Worm (Caenorhabditis elegans) whole organism, midembryonic: ENCODE data around the gene pdha-1.

Source experiments
- T22C8.4 ChIP-seq: fragments of 200-800 bp; sonication (Bioruptor generic); IDR thresholded peaks from 2 replicates; pipeline ENCODE4 v1.3.6; 2022; ENCODE audit warnings: missing genetic modification characterization, missing compliant biosample characterization
- cog-1 ChIP-seq: sonication (generic microtip); optimal IDR thresholded peaks from 2 replicates; lab custom pipeline; 2016; ENCODE audit warnings: missing genetic modification characterization, missing compliant biosample characterization
- flt-1 ChIP-seq: fragments of 200-800 bp; sonication (Bioruptor generic); IDR thresholded peaks from 2 replicates; pipeline ENCODE4 v1.3.6; 2022; ENCODE audit warnings: missing genetic modification characterization, missing compliant biosample characterization
- klf-2 ChIP-seq: fragments of 200-800 bp; sonication (Bioruptor generic); conservative IDR thresholded peaks from 2 replicates; pipeline ENCODE4 v1.3.6; 2022; ENCODE audit warnings: missing genetic modification reagents, missing genetic modification characterization, missing compliant biosample characterization
- med-1 ChIP-seq: sonication (generic microtip); optimal IDR thresholded peaks from 2 replicates; lab custom pipeline; 2017; ENCODE audit warnings: missing genetic modification characterization, mild to moderate bottlenecking, missing compliant biosample characterization, antibody characterized with exemption, missing genetic modification reagents; ENCODE audit not compliant: insufficient read depth
- ref-1 ChIP-seq: fragments of 200-800 bp; sonication (Bioruptor generic); conservative IDR thresholded peaks from 2 replicates; pipeline ENCODE4 v1.3.6; 2022; ENCODE audit warnings: missing genetic modification reagents, missing genetic modification characterization, missing compliant biosample characterization
- tab-1 ChIP-seq: fragments of 200-800 bp; sonication (Bioruptor generic); IDR thresholded peaks from 2 replicates; pipeline ENCODE4 v1.3.6; 2022; ENCODE audit warnings: missing genetic modification characterization, missing compliant biosample characterization
- ztf-23 ChIP-seq: fragments of 200-800 bp; sonication (Bioruptor generic); IDR thresholded peaks from 2 replicates; pipeline ENCODE4 v1.3.6; 2022; ENCODE audit warnings: missing genetic modification reagents, missing genetic modification characterization, missing compliant biosample characterization
- ztf-29 ChIP-seq: fragments of 200-800 bp; sonication (Bioruptor generic); IDR thresholded peaks from 2 replicates; pipeline ENCODE4 v1.3.6; 2022; ENCODE audit warnings: missing genetic modification reagents, missing genetic modification characterization, missing compliant biosample characterization

pdha-1 gene

DNA sequence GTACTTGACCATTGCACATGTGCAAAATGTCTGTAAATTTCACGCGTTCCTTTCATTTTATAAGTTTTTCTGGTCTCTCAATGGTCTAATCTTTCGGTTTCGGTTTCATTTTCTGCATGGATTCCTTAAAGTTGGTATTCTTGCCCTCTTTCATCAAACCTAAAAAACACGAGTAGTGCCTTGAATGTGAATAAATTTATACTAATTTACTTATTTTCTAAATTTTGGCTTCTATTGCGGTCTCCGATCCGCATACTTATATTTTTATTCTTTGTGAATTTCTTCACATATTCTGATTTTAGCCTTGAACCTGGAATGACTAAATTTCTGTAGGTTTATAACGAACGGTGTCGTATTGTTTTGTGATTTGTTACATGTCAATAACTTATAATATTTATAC lies at the start of gene pdha-1:
TSS of gene pdha-1 (plus strand) at position 301 of the 400 bp plus-strand sequence.
- no peak for TF ChIP-seq cog-1
- TF ChIP-seq tab-1 (GFP tag; lab: Robert Waterston, UW), result no peak
- no peak for TF ChIP-seq med-1 (GFP tag; lab: Kevin White, UChicago)
- no peak for TF ChIP-seq ref-1 (GFP tag; lab: Robert Waterston, UW)

DNA sequence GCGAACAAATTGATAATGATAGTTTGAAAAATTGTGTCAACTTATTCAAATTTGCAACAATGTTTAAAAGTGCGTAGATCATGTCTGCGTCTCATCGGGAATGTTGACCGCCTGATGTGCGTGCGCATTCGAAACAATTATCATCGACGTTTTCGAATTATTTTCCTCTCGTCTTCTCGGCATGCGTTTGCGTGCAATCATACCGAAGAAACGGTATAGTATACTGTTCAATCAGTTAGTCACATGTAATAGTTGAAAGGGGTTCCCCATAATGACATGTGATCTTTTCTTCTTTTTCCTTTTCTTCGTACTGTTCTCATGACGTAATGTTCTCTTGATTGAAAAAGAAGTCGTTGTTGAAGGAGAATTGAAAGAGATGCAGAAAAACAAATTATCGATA lies 49.3 kb upstream of the pdha-1 start:
- TF ChIP-seq ztf-23 (no peak), med-1 (GFP tag; lab: Kevin White, UChicago) (no peak), cog-1 (no peak), tab-1 (GFP tag; lab: Robert Waterston, UW) (no peak), klf-2 (GFP tag; lab: Robert Waterston, UW) (no peak), T22C8.4 (no peak), ztf-29 (GFP tag; lab: Robert Waterston, UW) (no peak), ref-1 (GFP tag; lab: Robert Waterston, UW) (no peak), flt-1 (GFP tag; lab: Robert Waterston, UW) (no peak)

ce11 chrII:8017380-8017779 lies 48.7 kb upstream of the pdha-1 start, which contains the start of gene zyg-11:
Gene zyg-11, plus strand, starts transcription at chrII:8017680.
- TF ChIP-seq ztf-23, result no peak
- no peak for TF ChIP-seq ztf-29 (GFP tag; lab: Robert Waterston, UW)
- no peak for TF ChIP-seq flt-1 (GFP tag; lab: Robert Waterston, UW)
- no peak for TF ChIP-seq tab-1 (GFP tag; lab: Robert Waterston, UW)
- no peak for TF ChIP-seq med-1 (GFP tag; lab: Kevin White, UChicago)
- TF ChIP-seq ref-1 (GFP tag; lab: Robert Waterston, UW), result no peak
- no peak for TF ChIP-seq T22C8.4
- TF ChIP-seq cog-1, result no peak
- no peak for TF ChIP-seq klf-2 (GFP tag; lab: Robert Waterston, UW)

- TF ChIP-seq med-1 (GFP tag; lab: Kevin White, UChicago) (no peak), ztf-29 (GFP tag; lab: Robert Waterston, UW) (no peak), ref-1 (GFP tag; lab: Robert Waterston, UW) (no peak), cog-1 (no peak), tab-1 (GFP tag; lab: Robert Waterston, UW) (no peak), ztf-23 (no peak), klf-2 (GFP tag; lab: Robert Waterston, UW) (no peak), T22C8.4 (no peak), flt-1 (GFP tag; lab: Robert Waterston, UW) (no peak)
Measured at ce11 chrII:8020580-8021044, 45.5 kb upstream of the pdha-1 start.

DNA sequence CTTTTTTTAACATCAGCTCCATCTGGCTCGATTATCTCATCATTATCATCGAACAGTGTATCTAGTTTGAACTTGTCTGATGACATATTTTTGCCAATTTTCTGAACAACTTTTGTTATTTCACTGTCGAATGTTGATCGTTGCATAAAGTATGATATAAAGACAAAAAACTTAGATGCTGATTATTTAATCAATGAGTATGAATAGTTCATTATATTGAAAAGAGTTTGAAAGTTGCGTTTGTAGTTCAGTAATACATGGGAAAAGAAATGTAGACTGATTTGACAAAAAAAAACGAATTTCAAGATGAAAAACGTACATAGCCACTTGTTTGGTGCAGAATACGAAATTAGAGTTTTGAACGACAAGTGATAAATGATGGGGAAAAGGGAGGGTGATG lies 43.6 kb upstream of the pdha-1 start, which contains the start of gene hda-2:
TSS of gene hda-2 (minus strand) at position 101 of the 400 bp plus-strand sequence.
- no peak for TF ChIP-seq cog-1
- TF ChIP-seq ztf-23, result no peak
- TF ChIP-seq tab-1 (GFP tag; lab: Robert Waterston, UW), result no peak
- no peak for TF ChIP-seq med-1 (GFP tag; lab: Kevin White, UChicago)
- no peak for TF ChIP-seq T22C8.4
- no peak for TF ChIP-seq klf-2 (GFP tag; lab: Robert Waterston, UW)
- TF ChIP-seq flt-1 (GFP tag; lab: Robert Waterston, UW), result no peak
- no peak for TF ChIP-seq ref-1 (GFP tag; lab: Robert Waterston, UW)
- no peak for TF ChIP-seq ztf-29 (GFP tag; lab: Robert Waterston, UW)

ce11 chrII:8027663-8028062 lies 38.4 kb upstream of the pdha-1 start, which contains the start of gene swsn-7:
Gene swsn-7, minus strand, starts transcription at chrII:8027763.
- no peak for TF ChIP-seq tab-1 (GFP tag; lab: Robert Waterston, UW)
- no peak for TF ChIP-seq T22C8.4
- TF ChIP-seq klf-2 (GFP tag; lab: Robert Waterston, UW), result no peak
- no peak for TF ChIP-seq ref-1 (GFP tag; lab: Robert Waterston, UW)
- no peak for TF ChIP-seq cog-1
- TF ChIP-seq ztf-29 (GFP tag; lab: Robert Waterston, UW), result no peak
- no peak for TF ChIP-seq med-1 (GFP tag; lab: Kevin White, UChicago)

- no peak for TF ChIP-seq ref-1 (GFP tag; lab: Robert Waterston, UW)
- TF ChIP-seq ztf-29 (GFP tag; lab: Robert Waterston, UW), result peak; percentile 60; the same call in 1 of the 2 replicates
- TF ChIP-seq klf-2 (GFP tag; lab: Robert Waterston, UW), result no peak
- peak; percentile 62 for TF ChIP-seq T22C8.4
- TF ChIP-seq med-1 (GFP tag; lab: Kevin White, UChicago), result no peak
- TF ChIP-seq tab-1 (GFP tag; lab: Robert Waterston, UW), result no peak
- TF ChIP-seq ztf-23, result peak; percentile 79
- peak; percentile 74; the same call in 1 of the 2 replicates for TF ChIP-seq flt-1 (GFP tag; lab: Robert Waterston, UW)
- TF ChIP-seq cog-1, result peak; percentile 77
Measured at ce11 chrII:8028246-8028694, 37.8 kb upstream of the pdha-1 start.

- TF ChIP-seq cog-1 (no peak), ztf-23 (no peak), ref-1 (GFP tag; lab: Robert Waterston, UW) (no peak), tab-1 (GFP tag; lab: Robert Waterston, UW) (no peak), ztf-29 (GFP tag; lab: Robert Waterston, UW) (no peak), flt-1 (GFP tag; lab: Robert Waterston, UW) (no peak), klf-2 (GFP tag; lab: Robert Waterston, UW) (no peak), T22C8.4 (no peak), med-1 (GFP tag; lab: Kevin White, UChicago) (no peak)
Measured at ce11 chrII:8028730-8029129, 37.4 kb upstream of the pdha-1 start.

DNA sequence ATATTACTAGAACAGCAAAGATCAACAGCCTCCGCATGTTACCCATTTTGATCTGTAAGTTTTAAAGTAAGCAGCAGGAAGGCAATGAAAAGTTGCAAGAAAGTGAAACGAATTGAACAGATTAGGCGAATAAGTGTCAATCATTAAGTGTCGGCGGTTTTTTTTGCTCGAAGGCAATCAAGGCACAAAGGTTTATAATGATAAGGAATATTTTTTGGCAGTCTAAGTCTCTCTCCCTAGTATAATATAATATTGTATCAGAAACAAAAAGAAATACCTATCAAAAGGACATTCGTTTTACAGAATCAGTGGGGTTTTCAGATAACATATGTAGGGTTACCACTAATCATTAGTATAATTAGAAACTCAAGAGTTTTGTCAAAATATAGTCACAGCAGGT lies 33.4 kb upstream of the pdha-1 start, which contains the start of gene nrf-6:
TSS of gene nrf-6 (minus strand) at position 52 of the 400 bp plus-strand sequence.
- TF ChIP-seq ref-1 (GFP tag; lab: Robert Waterston, UW) (no peak), cog-1 (no peak), med-1 (GFP tag; lab: Kevin White, UChicago) (no peak), klf-2 (GFP tag; lab: Robert Waterston, UW) (no peak), tab-1 (GFP tag; lab: Robert Waterston, UW) (no peak), T22C8.4 (no peak), flt-1 (GFP tag; lab: Robert Waterston, UW) (no peak), ztf-23 (no peak), ztf-29 (GFP tag; lab: Robert Waterston, UW) (no peak)
